Fruit fly (Drosophila melanogaster): ENCODE data around the gene CG4440.

CG4440 gene

dm6 chr2L:16307026-16307703, 22.6 kb upstream of the CG4440 start, which contains the start of the genes CG5861 and Syx5:
CG5861 (minus strand) TSS chr2L:16307298.
Syx5 (plus strand) TSS chr2L:16307346.
- TF ChIP-seq gl (tag; optimal IDR thresholded peaks at IDR 0.05) = no peak
- peak; percentile 29 for TF ChIP-seq Snoo (tag; optimal IDR thresholded peaks at IDR 0.05)
- TF ChIP-seq CG32121 (GFP tag; IDR thresholded peaks at IDR 0.05) = peak; percentile 57; the same call in 1 of the 2 replicates
- TF ChIP-seq Ets98B (GFP tag; IDR thresholded peaks at IDR 0.05) = peak; percentile 60
- TF ChIP-seq EcR (GFP tag; optimal IDR thresholded peaks at IDR 0.05) = peak; percentile 0
- TF ChIP-seq CG9948 (tag; optimal IDR thresholded peaks at IDR 0.05) = peak; percentile 12
- TF ChIP-seq CG17806 (tag; optimal IDR thresholded peaks at IDR 0.05) = peak; percentile 37
- peak; percentile 42 for TF ChIP-seq CG15710 (tag; optimal IDR thresholded peaks at IDR 0.05)
- no peak for TF ChIP-seq CG12605 (GFP tag; IDR thresholded peaks at IDR 0.05)
- TF ChIP-seq Pif1B (GFP tag; optimal IDR thresholded peaks at IDR 0.05) = no peak
- TF ChIP-seq rn (GFP tag; IDR thresholded peaks at IDR 0.05) = peak; percentile 42; the same call in 1 of the 2 replicates
- TF ChIP-seq fd96Ca (GFP tag; IDR thresholded peaks at IDR 0.05) = no peak; the same call in 2 of the 3 replicates

dm6 chr2L:16310648-16311047, 19.1 kb upstream of the CG4440 start, which contains the start of the genes cni and fzy:
cni (minus strand) TSS chr2L:16310726.
fzy (plus strand) TSS chr2L:16310956.
- no peak for TF ChIP-seq Pif1A (GFP tag; optimal IDR thresholded peaks at IDR 0.05)
- TF ChIP-seq rn (GFP tag; IDR thresholded peaks at IDR 0.05) = no peak
- TF ChIP-seq Ets98B (GFP tag; IDR thresholded peaks at IDR 0.05) = no peak; the same call in 1 of the 2 replicates
- TF ChIP-seq CG34367 (tag; optimal IDR thresholded peaks at IDR 0.05) = no peak
- TF ChIP-seq CG14655 (GFP tag; optimal IDR thresholded peaks at IDR 0.05) = no peak
- TF ChIP-seq fd96Ca (GFP tag; IDR thresholded peaks at IDR 0.05) = no peak
- TF ChIP-seq EcR (GFP tag; optimal IDR thresholded peaks at IDR 0.05) = no peak
- no peak for TF ChIP-seq CG4496 (GFP tag; IDR thresholded peaks at IDR 0.05)
- TF ChIP-seq CG15710 (tag; optimal IDR thresholded peaks at IDR 0.05) = no peak
- no peak for TF ChIP-seq D1 (tag; optimal IDR thresholded peaks at IDR 0.05)
- TF ChIP-seq CG13204 (GFP tag; optimal IDR thresholded peaks at IDR 0.05) = no peak
- TF ChIP-seq gl (tag; optimal IDR thresholded peaks at IDR 0.05) = no peak
- no peak for TF ChIP-seq CG17806 (tag; optimal IDR thresholded peaks at IDR 0.05)
- TF ChIP-seq CG12605 (GFP tag; IDR thresholded peaks at IDR 0.05) = no peak

- TF ChIP-seq CG12605 (GFP tag; IDR thresholded peaks at IDR 0.05) (peak; percentile 60), CG8159 (tag; optimal IDR thresholded peaks at IDR 0.05) (no peak), CG32121 (GFP tag; IDR thresholded peaks at IDR 0.05) (peak; percentile 40; the same call in 1 of the 2 replicates), CG8301 (tag; optimal IDR thresholded peaks at IDR 0.05) (no peak), CG15710 (tag; optimal IDR thresholded peaks at IDR 0.05) (peak; percentile 16), CG9948 (tag; optimal IDR thresholded peaks at IDR 0.05) (no peak), Ets98B (GFP tag; IDR thresholded peaks at IDR 0.05) (peak; percentile 44; the same call in 1 of the 2 replicates), Pif1A (GFP tag; optimal IDR thresholded peaks at IDR 0.05) (no peak), CG10348 (GFP tag; IDR thresholded peaks at IDR 0.05) (no peak), EcR (GFP tag; optimal IDR thresholded peaks at IDR 0.05) (peak; percentile 86), gl (tag; optimal IDR thresholded peaks at IDR 0.05) (peak; percentile 66), D1 (tag; optimal IDR thresholded peaks at IDR 0.05) (no peak), Snoo (tag; optimal IDR thresholded peaks at IDR 0.05) (peak; percentile 23), fd96Ca (GFP tag; IDR thresholded peaks at IDR 0.05) (no peak; the same call in 2 of the 3 replicates), CG17806 (tag; optimal IDR thresholded peaks at IDR 0.05) (no peak), CG14655 (GFP tag; optimal IDR thresholded peaks at IDR 0.05) (no peak), CG4496 (GFP tag; IDR thresholded peaks at IDR 0.05) (no peak), rn (GFP tag; IDR thresholded peaks at IDR 0.05) (0 out of 2 replicates have a peak, but pooled peaks have one; percentile 15), CG13204 (GFP tag; optimal IDR thresholded peaks at IDR 0.05) (no peak), Pif1B (GFP tag; optimal IDR thresholded peaks at IDR 0.05) (no peak), CG34367 (tag; optimal IDR thresholded peaks at IDR 0.05) (peak; percentile 3)
These were observed 14.7 kb upstream of the CG4440 start for dm6 chr2L:16315027-16315426.

- no peak for TF ChIP-seq Ets98B (GFP tag; IDR thresholded peaks at IDR 0.05)
These were observed 13.9 kb upstream of the CG4440 start for dm6 chr2L:16315844-16316243.

- TF ChIP-seq CG8159 (tag; optimal IDR thresholded peaks at IDR 0.05) = no peak
- no peak for TF ChIP-seq CG9948 (tag; optimal IDR thresholded peaks at IDR 0.05)
- TF ChIP-seq rn (GFP tag; IDR thresholded peaks at IDR 0.05) = no peak
- no peak for TF ChIP-seq Ets98B (GFP tag; IDR thresholded peaks at IDR 0.05)
- no peak for TF ChIP-seq gl (tag; optimal IDR thresholded peaks at IDR 0.05)
- no peak for TF ChIP-seq CG13204 (GFP tag; optimal IDR thresholded peaks at IDR 0.05)
- no peak for TF ChIP-seq CG15710 (tag; optimal IDR thresholded peaks at IDR 0.05)
- TF ChIP-seq CG34367 (tag; optimal IDR thresholded peaks at IDR 0.05) = no peak
- TF ChIP-seq Snoo (tag; optimal IDR thresholded peaks at IDR 0.05) = no peak
- TF ChIP-seq CG8301 (tag; optimal IDR thresholded peaks at IDR 0.05) = no peak
- TF ChIP-seq CG14655 (GFP tag; optimal IDR thresholded peaks at IDR 0.05) = no peak
- TF ChIP-seq CG10348 (GFP tag; IDR thresholded peaks at IDR 0.05) = no peak
- no peak for TF ChIP-seq Pif1A (GFP tag; optimal IDR thresholded peaks at IDR 0.05)
- no peak for TF ChIP-seq D1 (tag; optimal IDR thresholded peaks at IDR 0.05)
These were observed 13.3 kb upstream of the CG4440 start for dm6 chr2L:16316410-16316809.

- TF ChIP-seq CG8301 (tag; optimal IDR thresholded peaks at IDR 0.05) (no peak), CG8159 (tag; optimal IDR thresholded peaks at IDR 0.05) (no peak), CG34367 (tag; optimal IDR thresholded peaks at IDR 0.05) (no peak), rn (GFP tag; IDR thresholded peaks at IDR 0.05) (no peak), CG10348 (GFP tag; IDR thresholded peaks at IDR 0.05) (no peak), CG12605 (GFP tag; IDR thresholded peaks at IDR 0.05) (no peak), Pif1B (GFP tag; optimal IDR thresholded peaks at IDR 0.05) (no peak), gl (tag; optimal IDR thresholded peaks at IDR 0.05) (no peak), D1 (tag; optimal IDR thresholded peaks at IDR 0.05) (no peak), CG9948 (tag; optimal IDR thresholded peaks at IDR 0.05) (no peak), Pif1A (GFP tag; optimal IDR thresholded peaks at IDR 0.05) (no peak), Snoo (tag; optimal IDR thresholded peaks at IDR 0.05) (no peak), CG4496 (GFP tag; IDR thresholded peaks at IDR 0.05) (no peak), Ets98B (GFP tag; IDR thresholded peaks at IDR 0.05) (no peak), CG17806 (tag; optimal IDR thresholded peaks at IDR 0.05) (no peak), EcR (GFP tag; optimal IDR thresholded peaks at IDR 0.05) (no peak), CG13204 (GFP tag; optimal IDR thresholded peaks at IDR 0.05) (no peak)
These were observed 12.6 kb upstream of the CG4440 start for dm6 chr2L:16317131-16317530.
